Worm (Caenorhabditis elegans) whole organism, late embryonic: ENCODE results near the gene W01D2.3.

ENCODE experiments used
- C38D4.7 ChIP-seq: fragments of 200-800 bp; sonication (Bioruptor generic); optimal IDR thresholded peaks from 2 replicates; lab custom pipeline; 2018; ENCODE audit warnings: mild to moderate bottlenecking, missing genetic modification characterization, moderate library complexity, missing compliant biosample characterization
- F13H6.1 ChIP-seq: sonication (generic microtip); optimal IDR thresholded peaks from 2 replicates; lab custom pipeline; 2016; ENCODE audit warnings: missing genetic modification characterization, missing compliant biosample characterization
- K02D7.2 ChIP-seq: sonication (generic microtip); optimal IDR thresholded peaks from 2 replicates; lab custom pipeline; 2017; ENCODE audit warnings: mild to moderate bottlenecking, missing genetic modification characterization, missing compliant biosample characterization
- K09A11.1 ChIP-seq: sonication (generic microtip); optimal IDR thresholded peaks from 2 replicates; lab custom pipeline; 2017; ENCODE audit warnings: antibody characterized with exemption, mild to moderate bottlenecking, missing genetic modification characterization, missing compliant biosample characterization; ENCODE audit not compliant: insufficient read depth
- ahr-1 ChIP-seq: sonication (generic microtip); optimal IDR thresholded peaks from 2 replicates; lab custom pipeline; 2016; ENCODE audit warnings: missing genetic modification characterization, missing compliant biosample characterization
- ceh-14 ChIP-seq: sonication (generic microtip); optimal IDR thresholded peaks from 2 replicates; lab custom pipeline; 2016; ENCODE audit warnings: missing genotype, missing genetic modification characterization, missing compliant biosample characterization
- ceh-22 ChIP-seq: sonication (generic microtip); optimal IDR thresholded peaks from 2 replicates; lab custom pipeline; 2017; ENCODE audit warnings: missing biosample characterization, missing genetic modification characterization
- ceh-24 ChIP-seq: sonication (generic microtip); optimal IDR thresholded peaks from 2 replicates; lab custom pipeline; 2016; ENCODE audit warnings: mild to moderate bottlenecking, missing genetic modification characterization, missing compliant biosample characterization
- ceh-45 ChIP-seq: fragments of 200-800 bp; sonication (Bioruptor generic); IDR thresholded peaks from 2 replicates; pipeline ENCODE4 v1.3.6; 2022; ENCODE audit warnings: missing genetic modification reagents, missing genetic modification characterization, missing compliant biosample characterization
- ceh-48 ChIP-seq: sonication (generic microtip); optimal IDR thresholded peaks from 2 replicates; lab custom pipeline; 2016; ENCODE audit warnings: missing genetic modification characterization, inconsistent platforms, missing compliant biosample characterization
- ceh-9 ChIP-seq: sonication (generic microtip); optimal IDR thresholded peaks from 2 replicates; lab custom pipeline; 2016; ENCODE audit warnings: mild to moderate bottlenecking, missing genetic modification characterization, inconsistent platforms, missing compliant biosample characterization
- dmd-4 ChIP-seq: sonication (generic microtip); optimal IDR thresholded peaks from 2 replicates; lab custom pipeline; 2016; ENCODE audit warnings: borderline replicate concordance, missing genetic modification characterization, missing compliant biosample characterization
- eyg-1 ChIP-seq: sonication (generic microtip); optimal IDR thresholded peaks from 2 replicates; lab custom pipeline; 2016; ENCODE audit warnings: missing genotype, missing genetic modification characterization, missing compliant biosample characterization
- fkh-6 ChIP-seq: sonication (generic microtip); optimal IDR thresholded peaks from 2 replicates; lab custom pipeline; 2016; ENCODE audit warnings: missing genetic modification characterization, missing compliant biosample characterization
- gmeb-2 ChIP-seq: sonication (generic microtip); optimal IDR thresholded peaks from 2 replicates; lab custom pipeline; 2016; ENCODE audit warnings: missing genetic modification characterization, inconsistent platforms, missing compliant biosample characterization
- hlh-15 ChIP-seq: sonication (generic microtip); optimal IDR thresholded peaks from 2 replicates; lab custom pipeline; 2016; ENCODE audit warnings: missing genetic modification characterization, missing compliant biosample characterization
- hlh-6 ChIP-seq: sonication (generic microtip); optimal IDR thresholded peaks from 2 replicates; lab custom pipeline; 2016; ENCODE audit warnings: missing genotype, missing genetic modification characterization, missing compliant biosample characterization
- hlh-8 ChIP-seq: sonication (generic microtip); optimal IDR thresholded peaks from 2 replicates; lab custom pipeline; 2016; ENCODE audit warnings: missing genotype, missing genetic modification characterization, missing compliant biosample characterization
- nfya-1 ChIP-seq: sonication (generic microtip); optimal IDR thresholded peaks from 2 replicates; lab custom pipeline; 2017; ENCODE audit warnings: missing genetic modification characterization, mild to moderate bottlenecking, missing compliant biosample characterization, antibody characterized with exemption, moderate library complexity
- nhr-11 ChIP-seq: fragments of 150-350 bp; optimal IDR thresholded peaks from 2 replicates; lab custom pipeline; 2014; ENCODE audit warnings: missing biosample characterization, missing genetic modification characterization
- nhr-232 ChIP-seq: sonication (generic microtip); optimal IDR thresholded peaks from 2 replicates; lab custom pipeline; 2016; ENCODE audit warnings: missing genetic modification characterization, missing compliant biosample characterization
- npax-4 ChIP-seq: sonication (generic microtip); optimal IDR thresholded peaks from 2 replicates; lab custom pipeline; 2016; ENCODE audit warnings: missing genetic modification characterization, missing compliant biosample characterization
- odd-2 ChIP-seq: sonication (generic microtip); optimal IDR thresholded peaks from 2 replicates; lab custom pipeline; 2017; ENCODE audit warnings: antibody characterized with exemption, mild to moderate bottlenecking, missing genetic modification characterization, missing compliant biosample characterization
- pax-1 ChIP-seq: fragments of 150-350 bp; optimal IDR thresholded peaks from 2 replicates; lab custom pipeline; 2014; ENCODE audit warnings: missing biosample characterization, missing genetic modification characterization
- pha-2 ChIP-seq: sonication (generic microtip); optimal IDR thresholded peaks from 2 replicates; lab custom pipeline; 2017; ENCODE audit warnings: mild to moderate bottlenecking, missing genetic modification characterization, missing compliant biosample characterization
- pha-4 ChIP-seq: fragments of 150-350 bp; optimal IDR thresholded peaks from 2 replicates; lab custom pipeline; 2018; ENCODE audit warnings: missing biosample characterization, missing genetic modification reagents, missing genetic modification characterization
- pqm-1 ChIP-seq: sonication (generic microtip); optimal IDR thresholded peaks from 2 replicates; lab custom pipeline; 2016; ENCODE audit warnings: missing genetic modification characterization, missing compliant biosample characterization
- rnt-1 ChIP-seq: sonication (generic microtip); optimal IDR thresholded peaks from 2 replicates; lab custom pipeline; 2016; ENCODE audit warnings: missing genetic modification characterization, missing compliant biosample characterization
- sdc-2 ChIP-seq: sonication (generic microtip); optimal IDR thresholded peaks from 2 replicates; lab custom pipeline; 2016; ENCODE audit warnings: missing genotype, missing genetic modification characterization, missing compliant biosample characterization
- syd-9 ChIP-seq: sonication (generic microtip); optimal IDR thresholded peaks from 2 replicates; lab custom pipeline; 2016; ENCODE audit warnings: mild to moderate bottlenecking, missing genetic modification characterization, moderate library complexity, missing compliant biosample characterization
- tbx-7 ChIP-seq: sonication (generic microtip); optimal IDR thresholded peaks from 2 replicates; lab custom pipeline; 2016; ENCODE audit warnings: missing genotype, missing genetic modification characterization, missing compliant biosample characterization
- ttx-3 ChIP-seq: sonication (generic microtip); optimal IDR thresholded peaks from 2 replicates; lab custom pipeline; 2016; ENCODE audit warnings: missing genetic modification reagents, missing genetic modification characterization, missing compliant biosample characterization
- unc-42 ChIP-seq: sonication (generic microtip); optimal IDR thresholded peaks from 2 replicates; lab custom pipeline; 2016; ENCODE audit warnings: missing genotype, missing genetic modification characterization, missing compliant biosample characterization
- unc-55 ChIP-seq: sonication (generic microtip); optimal IDR thresholded peaks from 2 replicates; lab custom pipeline; 2017; ENCODE audit warnings: missing biosample characterization, missing genetic modification reagents, missing genetic modification characterization
- unc-86 ChIP-seq: sonication (generic microtip); optimal IDR thresholded peaks from 2 replicates; lab custom pipeline; 2016; ENCODE audit warnings: missing genetic modification characterization, missing compliant biosample characterization
- zip-5 ChIP-seq: sonication (generic microtip); optimal IDR thresholded peaks from 2 replicates; lab custom pipeline; 2016; ENCODE audit warnings: missing genetic modification characterization, missing compliant biosample characterization
- ztf-16 ChIP-seq: sonication (generic microtip); optimal IDR thresholded peaks from 2 replicates; lab custom pipeline; 2017; ENCODE audit warnings: missing genetic modification characterization, missing compliant biosample characterization

The W01D2.3 gene

ce11 chrII:14843016-14843415 lies 38.9 kb upstream of the W01D2.3 start, which contains the start of gene cdh-7:
Gene cdh-7, plus strand, starts transcription at chrII:14843229.
- TF ChIP-seq gmeb-2 (no peak), ztf-16 (no peak), syd-9 (tag; lab: Kevin White, UChicago) (no peak), ceh-14 (no peak), pqm-1 (tag; lab: Kevin White, UChicago) (no peak), K02D7.2 (no peak), unc-42 (no peak), F13H6.1 (no peak), ceh-22 (tag; lab: Kevin White, UChicago) (no peak), pha-2 (tag; lab: Kevin White, UChicago) (no peak), eyg-1 (tag; lab: Kevin White, UChicago) (no peak), fkh-6 (tag; lab: Kevin White, UChicago) (no peak), ceh-48 (no peak), sdc-2 (tag; lab: Kevin White, UChicago) (no peak), nhr-11 (tag; lab: Kevin White, UChicago) (no peak)

- TF ChIP-seq unc-42 = no peak
- TF ChIP-seq unc-55 (GFP tag; lab: Kevin White, UChicago) = no peak
- no peak for TF ChIP-seq ceh-22 (tag; lab: Kevin White, UChicago)
- TF ChIP-seq nfya-1 (tag; lab: Kevin White, UChicago) = no peak
- TF ChIP-seq npax-4 = no peak
- TF ChIP-seq ceh-24 = no peak
- no peak for TF ChIP-seq odd-2 (tag; lab: Kevin White, UChicago)
- no peak for TF ChIP-seq dmd-4
- TF ChIP-seq ahr-1 (tag; lab: Kevin White, UChicago) = no peak
- no peak for TF ChIP-seq K09A11.1 (tag; lab: Kevin White, UChicago)
- no peak for TF ChIP-seq fkh-6 (tag; lab: Kevin White, UChicago)
- no peak for TF ChIP-seq tbx-7 (tag; lab: Kevin White, UChicago)
- no peak for TF ChIP-seq rnt-1 (tag; lab: Kevin White, UChicago)
- no peak for TF ChIP-seq C38D4.7 (GFP tag; lab: Kevin White, UChicago)
Measured at ce11 chrII:14841253-14841652, 37.1 kb upstream of the W01D2.3 start.

ce11 chrII:14838596-14839215 lies 34.6 kb upstream of the W01D2.3 start:
- TF ChIP-seq pha-4 (tag; lab: Kevin White, UChicago) = no peak
- no peak for TF ChIP-seq hlh-15 (tag; lab: Kevin White, UChicago)
- TF ChIP-seq ttx-3 (tag; lab: Kevin White, UChicago) = no peak
- TF ChIP-seq unc-86 (tag; lab: Kevin White, UChicago) = no peak
- TF ChIP-seq ceh-9 (tag; lab: Kevin White, UChicago) = no peak
- TF ChIP-seq pax-1 = no peak
- TF ChIP-seq hlh-6 (tag; lab: Kevin White, UChicago) = no peak
- TF ChIP-seq zip-5 (tag; lab: Kevin White, UChicago) = no peak

ce11 chrII:14832055-14832454 lies 27.9 kb upstream of the W01D2.3 start:
- TF ChIP-seq nhr-232 (no peak), ceh-45 (GFP tag; lab: Robert Waterston, UW) (no peak), hlh-8 (tag; lab: Kevin White, UChicago) (no peak)
